Worm (Caenorhabditis elegans): ENCODE data around the gene cids-1.

DNA sequence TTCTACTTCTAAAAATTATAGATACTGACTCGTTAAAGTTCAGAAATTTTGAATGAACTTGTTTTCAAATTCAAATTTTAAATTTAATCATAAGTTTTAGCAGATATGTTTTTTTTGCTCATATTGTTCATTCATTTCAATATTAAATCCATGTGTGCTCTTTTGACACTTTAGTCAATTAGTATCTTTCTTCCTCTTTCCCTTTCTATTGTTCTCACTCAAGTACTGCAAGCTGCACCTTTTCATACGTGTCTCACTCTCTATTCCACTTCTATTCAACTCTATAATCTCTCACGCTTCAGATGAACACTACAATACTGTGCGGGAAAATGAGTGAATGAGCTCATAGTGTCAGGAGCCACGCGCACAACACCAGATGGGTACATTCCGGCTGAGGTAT, 26.3 kb upstream of the cids-1 start, which contains the start of gene C30A5.16:
- TF ChIP-seq dao-5 (tag; optimal IDR thresholded peaks at IDR 0.05) (no peak), W03F9.2 (tag; optimal IDR thresholded peaks at IDR 0.05) (no peak)
